Worm (Caenorhabditis elegans): ENCODE results near the gene ztf-17.

DNA sequence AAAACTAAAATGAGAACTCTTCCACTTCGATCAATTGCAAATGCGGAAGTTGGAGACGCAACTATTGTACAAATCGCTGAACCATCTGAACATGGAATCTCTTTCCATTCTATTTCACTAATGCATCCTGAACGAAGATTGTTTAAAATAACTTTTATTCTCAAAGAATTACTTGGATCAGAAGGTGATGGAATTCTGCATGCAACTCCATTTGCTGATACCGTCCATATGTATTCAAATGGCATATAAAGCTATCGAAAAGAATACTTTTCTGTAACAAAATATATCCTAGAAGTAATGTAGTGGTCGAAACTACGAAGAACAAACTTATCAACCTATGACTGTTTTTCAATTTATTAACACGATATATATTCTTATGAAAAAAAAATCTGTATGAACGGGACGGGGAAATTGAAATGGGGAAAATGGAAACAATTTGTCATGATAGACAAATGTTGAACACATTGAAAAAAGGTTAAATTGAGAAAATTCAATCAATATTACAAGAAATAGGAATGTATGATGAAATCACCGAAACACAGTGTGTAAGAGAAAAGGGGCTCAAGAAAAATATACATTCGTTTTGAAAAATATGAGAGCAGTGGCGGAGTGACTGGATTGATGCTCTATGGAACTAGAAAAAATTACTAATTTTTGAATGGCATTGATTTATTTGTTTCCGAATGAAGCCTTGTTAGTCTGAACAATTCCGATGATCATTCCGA, 7.9 kb upstream of the ztf-17 start, which contains the start of gene T01H3.2:
- no peak for TF ChIP-seq nhr-11 (tag; optimal IDR thresholded peaks at IDR 0.05)
- no peak for TF ChIP-seq aly-2 (tag; optimal IDR thresholded peaks at IDR 0.05)
- no peak for TF ChIP-seq fkh-10 (GFP tag; optimal IDR thresholded peaks at IDR 0.05)
- no peak for TF ChIP-seq nhr-67 (tag; optimal IDR thresholded peaks at IDR 0.05)
- no peak for TF ChIP-seq fos-1 (tag; optimal IDR thresholded peaks at IDR 0.05)
- TF ChIP-seq elt-1 (tag; optimal IDR thresholded peaks at IDR 0.05): no peak
- no peak for TF ChIP-seq jun-1 (tag; optimal IDR thresholded peaks at IDR 0.05)
- TF ChIP-seq ama-1 (optimal IDR thresholded peaks at IDR 0.05): no peak
- TF ChIP-seq nhr-25 (tag; optimal IDR thresholded peaks at IDR 0.05): no peak

Measured in whole organism, L3 larva.